Worm (Caenorhabditis elegans) whole organism, mixed stage, embryonic: Measurements from ENCODE around the gene clec-34.

Source experiments
- bed-3 ChIP-seq: fragments of 200-800 bp; sonication (Bioruptor generic); optimal IDR thresholded peaks from 3 replicates; lab custom pipeline; 2018; ENCODE audit warnings: mild to moderate bottlenecking, missing genetic modification characterization, moderate library complexity, missing compliant biosample characterization
- ceh-39 ChIP-seq: fragments of 150-350 bp; optimal IDR thresholded peaks from 2 replicates; lab custom pipeline; 2014; ENCODE audit warnings: missing biosample characterization, missing genetic modification characterization
- elt-1 ChIP-seq: sonication (generic microtip); optimal IDR thresholded peaks from 2 replicates; lab custom pipeline; 2017; ENCODE audit warnings: missing genetic modification characterization, mild to moderate bottlenecking, missing compliant biosample characterization, antibody characterized with exemption, moderate library complexity, borderline replicate concordance; ENCODE audit not compliant: insufficient read depth
- elt-3 ChIP-seq: fragments of 150-350 bp; optimal IDR thresholded peaks from 2 replicates; lab custom pipeline; 2014; ENCODE audit warnings: missing biosample characterization, missing genetic modification characterization
- mab-5 ChIP-seq: fragments of 150-350 bp; optimal IDR thresholded peaks from 2 replicates; lab custom pipeline; 2014; ENCODE audit warnings: missing biosample characterization, missing genetic modification characterization
- nhr-12 ChIP-seq: fragments of 150-350 bp; optimal IDR thresholded peaks from 2 replicates; lab custom pipeline; 2014; ENCODE audit warnings: missing biosample characterization, missing genetic modification characterization
- pha-4 ChIP-seq: fragments of 150-350 bp; optimal IDR thresholded peaks from 2 replicates; lab custom pipeline; 2018; ENCODE audit warnings: missing biosample characterization, missing genetic modification reagents, missing genetic modification characterization
- unc-62 ChIP-seq: fragments of 150-350 bp; optimal IDR thresholded peaks from 2 replicates; lab custom pipeline; 2014; ENCODE audit warnings: missing biosample characterization, missing genetic modification reagents, missing genetic modification characterization

DNA sequence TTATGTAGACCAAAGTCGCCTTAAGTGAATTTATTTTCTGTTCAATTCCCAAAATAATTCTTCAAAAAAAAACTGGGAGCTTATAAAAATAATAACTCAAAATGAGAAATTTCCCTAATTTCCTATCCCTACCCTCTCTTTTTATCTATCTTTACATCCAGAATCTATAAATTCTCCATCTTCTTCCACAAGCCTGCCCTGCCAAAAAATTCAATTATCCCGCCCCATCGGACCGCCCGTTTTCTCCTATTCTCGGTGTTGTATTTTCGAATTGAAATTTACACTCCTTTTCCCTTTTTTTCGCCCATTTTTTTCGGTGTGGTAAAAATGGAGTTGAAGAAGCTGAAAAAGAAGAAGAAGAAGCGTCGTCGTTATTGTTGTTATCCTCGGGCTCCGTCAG, 13.9 kb downstream of the clec-34 start:
- TF ChIP-seq pha-4 (no peak), nhr-12 (no peak), unc-62 (GFP tag; lab: Kevin White, UChicago) (no peak), bed-3 (GFP tag; lab: Kevin White, UChicago) (no peak), elt-1 (no peak), elt-3 (tag; lab: Kevin White, UChicago) (no peak), ceh-39 (tag; lab: Kevin White, UChicago) (no peak), mab-5 (tag; lab: Kevin White, UChicago) (no peak)
